Worm (Caenorhabditis elegans) whole organism, L4 larva: Measurements from ENCODE around the gene R07C12.3.
"Not testable (repeated sequence)": the region's sequence is repeated elsewhere in the genome, so short reads cannot be mapped to it uniquely, and the experiment has no call there.

Experiments used
- ZK337.2 ChIP-seq: fragments of 200-800 bp; sonication (Bioruptor generic); IDR thresholded peaks from 2 replicates; pipeline ENCODE4 v1.3.6; 2022; ENCODE audit warnings: missing genetic modification reagents, missing genetic modification characterization, missing compliant biosample characterization
- ama-1 ChIP-seq: fragments of 150-350 bp; optimal IDR thresholded peaks from 2 replicates; lab custom pipeline; 2014; ENCODE audit warnings: inconsistent platforms, mixed read lengths
- ceh-28 ChIP-seq: fragments of 150-350 bp; optimal IDR thresholded peaks from 2 replicates; lab custom pipeline; 2014; ENCODE audit warnings: missing biosample characterization, missing genetic modification reagents, missing genetic modification characterization
- egl-43 ChIP-seq: fragments of 200-800 bp; sonication (Bioruptor generic); IDR thresholded peaks from 2 replicates; pipeline ENCODE4 v1.3.6; 2022; ENCODE audit warnings: missing genetic modification reagents, missing genetic modification characterization, missing compliant biosample characterization
- fos-1 ChIP-seq: fragments of 150-350 bp; optimal IDR thresholded peaks from 2 replicates; lab custom pipeline; 2014; ENCODE audit warnings: missing biosample characterization, missing genetic modification characterization
- lin-1 ChIP-seq: fragments of 200-800 bp; sonication (Bioruptor generic); IDR thresholded peaks from 2 replicates; pipeline ENCODE4 v1.3.6; 2022; ENCODE audit warnings: missing genetic modification reagents, missing genetic modification characterization, missing compliant biosample characterization
- mdt-29 ChIP-seq: fragments of 200-800 bp; sonication (Bioruptor generic); IDR thresholded peaks from 2 replicates; pipeline ENCODE4 v1.3.6; 2022; ENCODE audit warnings: missing genetic modification reagents, missing genetic modification characterization, missing compliant biosample characterization
- nhr-28 ChIP-seq: fragments of 150-350 bp; optimal IDR thresholded peaks from 2 replicates; lab custom pipeline; 2014; ENCODE audit warnings: missing biosample characterization, missing genetic modification characterization
- saeg-2 ChIP-seq: fragments of 200-800 bp; sonication (Bioruptor generic); IDR thresholded peaks from 2 replicates; pipeline ENCODE4 v1.3.6; 2022; ENCODE audit warnings: missing genetic modification reagents, missing genetic modification characterization, missing compliant biosample characterization
- skn-1 ChIP-seq: fragments of 150-350 bp; optimal IDR thresholded peaks from 2 replicates; lab custom pipeline; 2014; ENCODE audit warnings: missing biosample characterization, missing genetic modification characterization
- zfp-3 ChIP-seq: fragments of 200-800 bp; sonication (Bioruptor generic); conservative IDR thresholded peaks from 2 replicates; pipeline ENCODE4 v1.3.6; 2022; ENCODE audit warnings: missing genetic modification reagents, missing genetic modification characterization, missing compliant biosample characterization

- TF ChIP-seq saeg-2 (GFP tag; lab: Robert Waterston, UW); lin-1 (GFP tag; lab: Robert Waterston, UW); ama-1; egl-43 (GFP tag; lab: Robert Waterston, UW); ceh-28 (tag; lab: Kevin White, UChicago); nhr-28 (tag; lab: Kevin White, UChicago); fos-1 (tag; lab: Kevin White, UChicago); ZK337.2 (GFP tag; lab: Robert Waterston, UW); skn-1; mdt-29 (GFP tag; lab: Robert Waterston, UW); zfp-3 (GFP tag; lab: Robert Waterston, UW): not testable (repeated sequence)
Observed at ce11 chrIV:4186099-4186498, 41.2 kb downstream of the R07C12.3 start, which contains the start of gene K08D10.11.
